Fruit fly (Drosophila melanogaster): ENCODE data around the gene CG5541.

DNA sequence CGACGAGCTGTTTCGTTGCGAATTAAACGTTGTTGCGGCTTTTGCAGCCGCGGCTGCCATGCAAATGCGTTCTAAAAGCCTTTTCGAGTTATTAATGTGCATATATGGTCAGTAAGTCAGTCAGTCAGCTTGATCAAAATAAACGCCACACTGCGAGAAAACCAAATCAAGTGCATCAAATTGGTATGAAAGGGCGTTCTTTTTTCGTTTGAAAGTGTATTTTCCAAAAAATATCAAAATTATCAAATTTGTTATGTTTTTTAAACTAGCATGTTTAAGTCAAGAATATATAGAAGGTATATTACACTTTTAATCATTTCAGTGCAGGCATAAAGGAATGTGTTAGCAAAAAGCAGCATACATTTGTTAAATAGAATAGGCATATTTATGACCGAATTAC is 1.4 kb upstream of the CG5541 start:
- TF ChIP-seq Crg-1 (GFP tag; optimal IDR thresholded peaks at IDR 0.05): no peak
- peak; percentile 58 for TF ChIP-seq tj (GFP tag; optimal IDR thresholded peaks at IDR 0.05)
- peak; percentile 25 for TF ChIP-seq CG5204 (GFP tag; optimal IDR thresholded peaks at IDR 0.05)
- no peak for TF ChIP-seq CG7045 (GFP tag; optimal IDR thresholded peaks at IDR 0.05)
